Fruit fly (Drosophila melanogaster) whole organism, wandering third instar larva: ENCODE results near the gene CG13362.
A peak's percentile ranks its signal among the peaks of the same experiment; 100 is the strongest.

Experiments used
- Abd-B ChIP-seq: fragments of >200 bp; optimal IDR thresholded peaks from 2 replicates; lab custom pipeline; 2017; ENCODE audit warnings: missing biosample characterization, missing genetic modification characterization
- CG32264 ChIP-seq: fragments of 200-800 bp; sonication (Bioruptor generic); optimal IDR thresholded peaks from 2 replicates; lab custom pipeline; 2016; ENCODE audit warnings: missing biosample characterization, missing genetic modification characterization
- CG9705 ChIP-seq: fragments of 200-800 bp; sonication (Bioruptor generic); optimal IDR thresholded peaks from 2 replicates; lab custom pipeline; 2018; ENCODE audit warnings: missing biosample characterization, mild to moderate bottlenecking, missing genetic modification characterization
- CrebA ChIP-seq: fragments of 200-800 bp; sonication (Bioruptor generic); optimal IDR thresholded peaks from 2 replicates; lab custom pipeline; 2016; ENCODE audit warnings: missing biosample characterization, mild to moderate bottlenecking, missing genetic modification characterization, borderline replicate concordance
- Dfd ChIP-seq: fragments of >200 bp; optimal IDR thresholded peaks from 2 replicates; lab custom pipeline; 2017; ENCODE audit warnings: missing biosample characterization, missing genetic modification characterization
- Dif ChIP-seq: fragments of 200-275, 200-300 bp; sonication (Bioruptor generic); optimal IDR thresholded peaks from 2 replicates; lab custom pipeline; 2018; ENCODE audit warnings: missing biosample characterization, missing genetic modification characterization; ENCODE audit not compliant: partially characterized antibody
- GATAd ChIP-seq: sonication (Bioruptor generic); optimal IDR thresholded peaks from 2 replicates; lab custom pipeline; 2016; ENCODE audit warnings: missing biosample characterization, missing genetic modification characterization
- HLH106 ChIP-seq: fragments of 200-800 bp; optimal IDR thresholded peaks from 3 replicates; lab custom pipeline; 2019; ENCODE audit warnings: missing biosample characterization, mild to moderate bottlenecking, missing genetic modification characterization, moderate library complexity
- Hnf4 ChIP-seq: fragments of 200-800 bp; sonication (Bioruptor generic); optimal IDR thresholded peaks from 2 replicates; lab custom pipeline; 2016; ENCODE audit warnings: missing biosample characterization, mild to moderate bottlenecking, missing genetic modification characterization
- Hr78 ChIP-seq: fragments of >200 bp; optimal IDR thresholded peaks from 2 replicates; lab custom pipeline; 2017; ENCODE audit warnings: missing biosample characterization, missing genetic modification characterization
- Hr83 ChIP-seq: fragments of 200-300 bp; sonication (Bioruptor generic); optimal IDR thresholded peaks from 2 replicates; lab custom pipeline; 2016; ENCODE audit warnings: missing biosample characterization, mild to moderate bottlenecking, missing genetic modification characterization, moderate library complexity; ENCODE audit not compliant: poor library complexity, severe bottlenecking
- Jra ChIP-seq: sonication (Bioruptor generic); optimal IDR thresholded peaks from 2 replicates; lab custom pipeline; 2016; ENCODE audit warnings: missing biosample characterization, missing genetic modification characterization
- Mio ChIP-seq: sonication (Bioruptor generic); optimal IDR thresholded peaks from 2 replicates; lab custom pipeline; 2016; ENCODE audit warnings: missing biosample characterization, missing genetic modification characterization
- Myc ChIP-seq: fragments of >200 bp; optimal IDR thresholded peaks from 2 replicates; lab custom pipeline; 2017
- N ChIP-seq: fragments of >200 bp; optimal IDR thresholded peaks from 2 replicates; lab custom pipeline; 2018; ENCODE audit warnings: missing biosample characterization, missing external identifiers, missing genetic modification characterization
- OdsH ChIP-seq: fragments of 200-800 bp; sonication (Bioruptor generic); optimal IDR thresholded peaks from 2 replicates; lab custom pipeline; 2016; ENCODE audit warnings: missing biosample characterization, mild to moderate bottlenecking, missing genetic modification characterization
- Rel ChIP-seq, 2 experiments: fragments of 200-800 bp; sonication (Bioruptor generic) in 1 of 2; optimal IDR thresholded peaks; 2 replicates in 1 of 2; 3 replicates in 1 of 2; lab custom pipeline; 2016 to 2019; ENCODE audit warnings: mild to moderate bottlenecking in 2 of 2, missing biosample characterization in 2 of 2, missing genetic modification characterization in 2 of 2, moderate library complexity in 1 of 2
- Sp1 ChIP-seq: fragments of 200-800 bp; sonication (Bioruptor generic); optimal IDR thresholded peaks from 3 replicates; lab custom pipeline; 2019; ENCODE audit warnings: missing biosample characterization, mild to moderate bottlenecking, missing genetic modification characterization, moderate library complexity
- Vsx2 ChIP-seq: fragments of 200-300, 225-300 bp; sonication (Bioruptor generic); optimal IDR thresholded peaks from 2 replicates; lab custom pipeline; 2018; ENCODE audit warnings: missing biosample characterization, missing genetic modification characterization; ENCODE audit not compliant: partially characterized antibody
- br ChIP-seq: fragments of 200-800 bp; sonication (Bioruptor generic); optimal IDR thresholded peaks from 2 replicates; lab custom pipeline; 2016; ENCODE audit warnings: missing biosample characterization, missing genetic modification characterization
- brk ChIP-seq: fragments of 200-800 bp; sonication (Bioruptor generic); optimal IDR thresholded peaks from 2 replicates; lab custom pipeline; 2016; ENCODE audit warnings: missing biosample characterization, mild to moderate bottlenecking, missing genetic modification characterization
- dl ChIP-seq, 2 experiments: fragments of 175-275, 200-275 bp in 1 of 2; fragments of 200-275 bp in 1 of 2; sonication (Bioruptor generic); optimal IDR thresholded peaks; lab custom pipeline; 2018; ENCODE audit warnings: mild to moderate bottlenecking in 2 of 2, missing biosample characterization in 2 of 2, missing genetic modification characterization in 2 of 2, moderate library complexity in 2 of 2; ENCODE audit not compliant: partially characterized antibody in 2 of 2, insufficient read depth in 1 of 2
- dmrt93B ChIP-seq: fragments of 200-800 bp; sonication (Bioruptor generic); optimal IDR thresholded peaks from 2 replicates; lab custom pipeline; 2018; ENCODE audit warnings: missing biosample characterization, mild to moderate bottlenecking, missing genetic modification characterization
- dsf ChIP-seq: sonication (Bioruptor generic); optimal IDR thresholded peaks from 2 replicates; lab custom pipeline; 2016; ENCODE audit warnings: missing biosample characterization, missing genetic modification characterization, borderline replicate concordance
- ey ChIP-seq: fragments of 200-800 bp; sonication (Bioruptor generic); optimal IDR thresholded peaks from 2 replicates; lab custom pipeline; 2016; ENCODE audit warnings: missing biosample characterization, missing genetic modification characterization
- foxo ChIP-seq, 2 experiments: fragments of 200-800 bp; sonication (Bioruptor generic); optimal IDR thresholded peaks; 2 replicates in 1 of 2; 3 replicates in 1 of 2; lab custom pipeline; 2016 to 2017; ENCODE audit warnings: missing biosample characterization in 2 of 2, missing genetic modification characterization in 2 of 2
- fru ChIP-seq: fragments of 200-800 bp; sonication (Bioruptor generic); optimal IDR thresholded peaks from 3 replicates; lab custom pipeline; 2016; ENCODE audit warnings: missing biosample characterization, mild to moderate bottlenecking, missing genetic modification characterization
- h ChIP-seq: fragments of 200-800 bp; sonication (Bioruptor generic); optimal IDR thresholded peaks from 3 replicates; lab custom pipeline; 2016; ENCODE audit warnings: missing biosample characterization, mild to moderate bottlenecking, missing genetic modification characterization
- jim ChIP-seq: fragments of 175-275, 200-325 bp; sonication (Bioruptor generic); optimal IDR thresholded peaks from 2 replicates; lab custom pipeline; 2016; ENCODE audit warnings: missing biosample characterization, mild to moderate bottlenecking, missing genetic modification characterization
- lola ChIP-seq: fragments of >200 bp; optimal IDR thresholded peaks from 2 replicates; lab custom pipeline; 2017; ENCODE audit warnings: missing biosample characterization, missing genetic modification characterization
- pan ChIP-seq: fragments of >200 bp; optimal IDR thresholded peaks from 2 replicates; lab custom pipeline; 2017
- psq ChIP-seq: fragments of 200-800 bp; sonication (Bioruptor generic); optimal IDR thresholded peaks from 3 replicates; lab custom pipeline; 2017; ENCODE audit warnings: missing biosample characterization, mild to moderate bottlenecking, missing genetic modification characterization, moderate library complexity
- rgr ChIP-seq: fragments of 200-800 bp; sonication (Bioruptor generic); optimal IDR thresholded peaks from 3 replicates; lab custom pipeline; 2016; ENCODE audit warnings: missing biosample characterization, mild to moderate bottlenecking, missing genetic modification characterization
- sage ChIP-seq: fragments of 200-800 bp; sonication (Bioruptor generic); optimal IDR thresholded peaks from 2 replicates; lab custom pipeline; 2016; ENCODE audit warnings: missing biosample characterization, mild to moderate bottlenecking, missing genetic modification characterization
- sv ChIP-seq: fragments of 200-800 bp; sonication (Bioruptor generic); optimal IDR thresholded peaks from 3 replicates; lab custom pipeline; 2016; ENCODE audit warnings: missing biosample characterization, missing genetic modification characterization
- tai ChIP-seq: sonication (Bioruptor generic); optimal IDR thresholded peaks from 2 replicates; lab custom pipeline; 2016; ENCODE audit warnings: missing biosample characterization, missing genetic modification characterization
- usp ChIP-seq: fragments of >200 bp; optimal IDR thresholded peaks from 2 replicates; lab custom pipeline; 2017; ENCODE audit warnings: missing biosample characterization, missing genetic modification characterization
- woc ChIP-seq: sonication (Bioruptor generic); optimal IDR thresholded peaks from 2 replicates; lab custom pipeline; 2016; ENCODE audit warnings: missing biosample characterization, mild to moderate bottlenecking, missing genetic modification characterization

Gene CG13362

DNA sequence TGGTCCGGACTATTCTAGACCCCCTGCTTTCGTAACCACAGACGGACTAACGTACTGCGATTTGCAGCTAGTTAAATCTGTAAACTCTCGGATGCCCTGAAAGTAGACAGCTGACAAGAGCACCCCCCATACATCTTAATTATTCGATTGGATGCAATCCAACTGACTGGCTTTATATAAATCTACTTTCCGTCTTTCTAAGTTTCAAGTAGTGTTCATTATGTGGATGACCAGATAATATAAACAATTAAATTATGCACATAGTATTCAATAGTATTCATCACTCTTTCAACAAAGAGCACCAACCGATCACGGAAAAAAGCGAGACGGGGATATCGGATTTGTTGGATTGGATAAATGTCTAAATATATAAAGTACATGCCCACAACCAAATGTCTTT lies 10.9 kb upstream of the CG13362 start:
- TF ChIP-seq sv (no peak), dl (GFP tag; optimal IDR thresholded peaks at IDR 0.05; lab: Kevin White, UChicago; ENCODE audit: insufficient read depth in 1 of 2, partially characterized antibody in 2 of 2) (no peak), usp (GFP tag; lab: Kevin White, UChicago) (no peak), dmrt93B (GFP tag; lab: Kevin White, UChicago) (no peak), OdsH (GFP tag; lab: Kevin White, UChicago) (no peak), Vsx2 (GFP tag; lab: Kevin White, UChicago) (no peak)

DNA sequence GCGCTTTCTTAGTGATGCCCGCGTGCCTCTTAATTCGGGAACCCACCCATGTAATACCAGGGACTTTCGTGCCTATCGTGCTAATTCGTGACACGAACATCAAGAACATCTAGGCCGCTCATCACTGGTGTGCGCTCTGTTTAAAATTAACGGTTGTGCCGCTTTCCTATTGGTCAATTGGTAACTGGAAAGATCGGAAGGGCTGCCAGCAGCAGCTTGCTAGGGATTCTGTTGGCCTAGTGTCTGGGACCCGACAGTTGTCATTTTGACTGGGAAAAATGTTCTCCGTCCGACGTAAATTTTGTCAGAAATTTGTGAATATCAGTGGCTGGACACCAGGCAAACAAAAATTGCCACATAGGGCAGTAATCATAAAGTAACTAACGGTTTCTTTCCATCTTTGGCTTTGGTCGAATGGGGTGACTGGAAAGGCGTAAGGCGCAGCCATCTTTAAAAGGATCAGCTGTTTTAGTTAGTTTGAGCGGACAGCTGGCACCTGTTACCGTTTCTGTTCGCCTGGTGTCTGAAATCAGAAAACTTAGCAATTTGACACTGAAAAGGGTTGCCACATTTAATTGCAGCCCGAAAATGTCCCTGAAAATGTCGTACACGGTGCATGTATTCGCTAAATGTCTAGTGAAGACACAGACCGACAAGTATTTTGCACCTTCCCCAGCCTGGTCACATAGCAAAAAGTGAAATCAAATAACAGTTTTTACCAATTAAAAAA lies 8.0 kb upstream of the CG13362 start, which contains the start of gene CG5273:
Gene CG5273 (plus strand): TSS at position 703 of the 730 bp plus-strand sequence.
- no peak for TF ChIP-seq CrebA
- TF ChIP-seq br (GFP tag; lab: Kevin White, UChicago), result peak; percentile 41
- TF ChIP-seq brk, result no peak
- TF ChIP-seq HLH106 (tag; lab: Kevin White, UChicago), result peak; percentile 20
- no peak for TF ChIP-seq psq
- no peak for TF ChIP-seq tai
- no peak for TF ChIP-seq lola (GFP tag; lab: Kevin White, UChicago)
- no peak for TF ChIP-seq dsf (GFP tag; lab: Kevin White, UChicago)
- no peak for TF ChIP-seq GATAd (GFP tag; lab: Kevin White, UChicago)
- no peak for TF ChIP-seq foxo (GFP tag; optimal IDR thresholded peaks at IDR 0.05; lab: Kevin White, UChicago)
- peak; percentile 94 for TF ChIP-seq woc (GFP tag; lab: Kevin White, UChicago)
- TF ChIP-seq Vsx2 (GFP tag; lab: Kevin White, UChicago), result no peak
- TF ChIP-seq dmrt93B (GFP tag; lab: Kevin White, UChicago), result no peak
- TF ChIP-seq ey (GFP tag; lab: Kevin White, UChicago), result no peak
- no peak for TF ChIP-seq Jra (GFP tag; lab: Kevin White, UChicago)
- TF ChIP-seq h (GFP tag; lab: Kevin White, UChicago), result peak; percentile 42
- TF ChIP-seq usp (GFP tag; lab: Kevin White, UChicago), result no peak
- TF ChIP-seq Hr83 (GFP tag; lab: Kevin White, UChicago), result peak; percentile 87
- no peak for TF ChIP-seq CG9705 (GFP tag; lab: Kevin White, UChicago)
- TF ChIP-seq Abd-B (GFP tag; lab: Kevin White, UChicago), result no peak
- no peak for TF ChIP-seq Dif (GFP tag; lab: Kevin White, UChicago)
- TF ChIP-seq sv, result no peak
- peak; percentile 32 for TF ChIP-seq rgr (GFP tag; lab: Kevin White, UChicago)
- no peak for TF ChIP-seq CG32264 (GFP tag; lab: Kevin White, UChicago)
- no peak for TF ChIP-seq OdsH (GFP tag; lab: Kevin White, UChicago)
- peak; percentile 37 for TF ChIP-seq Hnf4 (GFP tag; lab: Kevin White, UChicago)
- no peak for TF ChIP-seq N (GFP tag; lab: Kevin White, UChicago)
- TF ChIP-seq Rel (GFP tag; optimal IDR thresholded peaks at IDR 0.05; lab: Kevin White, UChicago), result no peak
- TF ChIP-seq Rel (tag; optimal IDR thresholded peaks at IDR 0.05; lab: Kevin White, UChicago), result peak; percentile 89
- TF ChIP-seq sage (GFP tag; lab: Kevin White, UChicago), result no peak
- TF ChIP-seq Hr78 (GFP tag; lab: Kevin White, UChicago), result no peak
- TF ChIP-seq dl (GFP tag; optimal IDR thresholded peaks at IDR 0.05; lab: Kevin White, UChicago; ENCODE audit: insufficient read depth in 1 of 2, partially characterized antibody in 2 of 2), result peak in 1 of 2 experiments; percentile 21
- peak; percentile 3 for TF ChIP-seq Sp1
- no peak for TF ChIP-seq Myc (lab: Kevin White, UChicago)
- no peak for TF ChIP-seq Mio (GFP tag; lab: Kevin White, UChicago)
- no peak for TF ChIP-seq jim
- TF ChIP-seq pan (lab: Kevin White, UChicago), result no peak
- TF ChIP-seq Dfd (GFP tag; lab: Kevin White, UChicago), result no peak
- peak; percentile 91 for TF ChIP-seq fru
